Worm (Caenorhabditis elegans) whole organism, midembryonic: ENCODE measurements around the gene fbxa-127.

ENCODE experiments used
- flt-1 ChIP-seq: fragments of 200-800 bp; sonication (Bioruptor generic); IDR thresholded peaks from 2 replicates; pipeline ENCODE4 v1.3.6; 2022; ENCODE audit warnings: missing genetic modification characterization, missing compliant biosample characterization
- klf-2 ChIP-seq: fragments of 200-800 bp; sonication (Bioruptor generic); conservative IDR thresholded peaks from 2 replicates; pipeline ENCODE4 v1.3.6; 2022; ENCODE audit warnings: missing genetic modification reagents, missing genetic modification characterization, missing compliant biosample characterization

ce11 chrV:16706549-16706948 lies 22.0 kb upstream of the fbxa-127 start, which contains the start of gene clec-9:
- TF ChIP-seq flt-1 (GFP tag; lab: Robert Waterston, UW) (no peak), klf-2 (GFP tag; lab: Robert Waterston, UW) (no peak)
